Worm (Caenorhabditis elegans): ENCODE data around the gene Y45F10D.15.

DNA sequence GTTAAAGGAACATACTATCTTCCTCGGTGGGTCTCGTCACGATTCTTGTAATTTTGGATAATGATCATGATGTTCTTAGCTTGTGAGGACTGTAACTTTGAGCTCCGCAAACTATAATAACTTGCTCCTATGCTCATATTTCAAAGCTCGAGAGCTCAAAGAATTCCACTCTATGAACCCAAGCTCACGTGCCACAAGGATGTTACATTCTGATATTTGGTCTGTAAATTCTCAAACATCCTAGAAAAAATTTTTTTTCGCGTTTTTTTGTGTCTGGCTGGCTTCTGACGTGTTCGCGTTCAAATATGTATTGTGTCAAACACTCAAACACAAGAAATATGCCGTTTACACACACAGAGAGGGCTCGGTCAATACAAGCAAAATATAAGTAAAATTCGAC, 44.6 kb downstream of the Y45F10D.15 start, which contains the start of gene Y45F10D.16:
- TF ChIP-seq ama-1 (optimal IDR thresholded peaks at IDR 0.05) (no peak), unc-39 (tag; optimal IDR thresholded peaks at IDR 0.05) (no peak), fos-1 (tag; optimal IDR thresholded peaks at IDR 0.05) (no peak), elt-1 (tag; optimal IDR thresholded peaks at IDR 0.05) (no peak), nhr-6 (tag; optimal IDR thresholded peaks at IDR 0.05) (no peak), lin-13 (GFP tag; optimal IDR thresholded peaks at IDR 0.05) (no peak), dmd-4 (tag; optimal IDR thresholded peaks at IDR 0.05) (no peak), ceh-82 (tag; optimal IDR thresholded peaks at IDR 0.05) (no peak), lin-11 (tag; optimal IDR thresholded peaks at IDR 0.05) (no peak), Y55F3AM.14 (GFP tag; optimal IDR thresholded peaks at IDR 0.05) (no peak), R02D3.7 (tag; optimal IDR thresholded peaks at IDR 0.05) (no peak), ZK546.5 (tag; optimal IDR thresholded peaks at IDR 0.05) (no peak)
